Worm (Caenorhabditis elegans) whole organism, young adult: ENCODE data around the gene gop-1.

Source experiments
- F52B5.7 ChIP-seq: sonication (generic microtip); optimal IDR thresholded peaks from 2 replicates; lab custom pipeline; 2016; ENCODE audit warnings: mild to moderate bottlenecking, missing genetic modification characterization, missing compliant biosample characterization
- lin-35 ChIP-seq, 3 experiments: fragments of 150-350 bp in 2 of 3; sonication (generic microtip) in 1 of 3; optimal IDR thresholded peaks; 2 replicates each; lab custom pipeline; 2014 to 2018; ENCODE audit warnings: missing biosample characterization in 3 of 3, missing genetic modification characterization in 3 of 3, missing genetic modification reagents in 3 of 3
- zfh-2 ChIP-seq: fragments of 200-800 bp; sonication (Bioruptor generic); conservative IDR thresholded peaks from 2 replicates; pipeline ENCODE4 v1.3.6; 2022; ENCODE audit warnings: missing genetic modification reagents, missing genetic modification characterization, missing compliant biosample characterization

ce11 chrIII:5264813-5265212 lies 10.6 kb downstream of the gop-1 start, which contains the start of gene gro-1:
- TF ChIP-seq F52B5.7 (no peak), lin-35 (GFP tag; optimal IDR thresholded peaks at IDR 0.05; lab: Kevin White, UChicago) (no peak), zfh-2 (no peak)
